Worm (Caenorhabditis elegans): ENCODE measurements around the gene scly-1.

ce11 chrII:6306125-6306524 is 25.2 kb upstream of the scly-1 start, which contains the start of gene C29F5.8:
- TF ChIP-seq dmd-4 (tag; optimal IDR thresholded peaks at IDR 0.05; ENCODE audit: borderline replicate concordance) (no peak), nhr-232 (tag; optimal IDR thresholded peaks at IDR 0.05) (no peak), pha-4 (tag; optimal IDR thresholded peaks at IDR 0.05) (no peak), ceh-6 (GFP tag; optimal IDR thresholded peaks at IDR 0.05) (no peak), fkh-10 (GFP tag; optimal IDR thresholded peaks at IDR 0.05) (no peak), ref-2 (tag; optimal IDR thresholded peaks at IDR 0.05) (no peak), ceh-45 (GFP tag; IDR thresholded peaks at IDR 0.05) (no peak), nhr-11 (tag; optimal IDR thresholded peaks at IDR 0.05) (no peak)

All from whole organism, late embryonic.